Worm (Caenorhabditis elegans) whole organism, L4 larva: Measurements from ENCODE around the gene T05A12.3.

Experiments
- F49E8.2 ChIP-seq: sonication (generic microtip); optimal IDR thresholded peaks from 2 replicates; lab custom pipeline; 2016; ENCODE audit warnings: missing compliant biosample characterization, mild to moderate bottlenecking, missing genetic modification characterization, borderline replicate concordance
- ZK546.5 ChIP-seq, 2 experiments: sonication (generic microtip); optimal IDR thresholded peaks; 2 replicates each; lab custom pipeline; 2017; ENCODE audit warnings: missing biosample characterization in 2 of 2, missing genetic modification characterization in 2 of 2
- ceh-82 ChIP-seq: sonication (generic microtip); optimal IDR thresholded peaks from 2 replicates; lab custom pipeline; 2017; ENCODE audit warnings: missing biosample characterization, missing genetic modification characterization
- duxl-1 ChIP-seq: sonication (generic microtip); optimal IDR thresholded peaks from 2 replicates; lab custom pipeline; 2016; ENCODE audit warnings: mild to moderate bottlenecking, missing genetic modification characterization, moderate library complexity, missing compliant biosample characterization; ENCODE audit not compliant: poor library complexity
- fkh-10 ChIP-seq: fragments of 150-350 bp; optimal IDR thresholded peaks from 2 replicates; lab custom pipeline; 2014; ENCODE audit warnings: missing biosample characterization, missing genetic modification reagents, missing genetic modification characterization
- fos-1 ChIP-seq: fragments of 150-350 bp; optimal IDR thresholded peaks from 2 replicates; lab custom pipeline; 2014; ENCODE audit warnings: missing biosample characterization, missing genetic modification characterization
- lin-1 ChIP-seq: fragments of 200-800 bp; sonication (Bioruptor generic); IDR thresholded peaks from 2 replicates; pipeline ENCODE4 v1.3.6; 2022; ENCODE audit warnings: missing genetic modification reagents, missing genetic modification characterization, missing compliant biosample characterization
- lin-29 ChIP-seq: fragments of 200-800 bp; sonication (Bioruptor generic); IDR thresholded peaks from 2 replicates; pipeline ENCODE4 v1.3.6; 2022; ENCODE audit warnings: missing genetic modification reagents, missing genetic modification characterization, missing compliant biosample characterization
- mep-1 ChIP-seq: fragments of 150-350 bp; sonication (generic microtip); optimal IDR thresholded peaks from 3 replicates; lab custom pipeline; 2014; ENCODE audit warnings: missing biosample characterization, missing genetic modification characterization
- pha-4 ChIP-seq, 2 experiments: fragments of 150-350 bp in 1 of 2; fragments of 200-800 bp in 1 of 2; sonication (Bioruptor generic) in 1 of 2; IDR thresholded peaks in 1 of 2; optimal IDR thresholded peaks in 1 of 2; 2 replicates each; pipeline versions ENCODE4 v1.3.6 to Lab custom; 2014 to 2022; ENCODE audit warnings: missing genetic modification characterization in 2 of 2, missing genetic modification reagents in 2 of 2, missing biosample characterization in 1 of 2, missing compliant biosample characterization in 1 of 2
- ztf-7 ChIP-seq: fragments of 150-350 bp; optimal IDR thresholded peaks from 2 replicates; lab custom pipeline; 2014; ENCODE audit warnings: missing biosample characterization, missing genetic modification characterization

ce11 chrIV:6883342-6883741 lies 4.1 kb downstream of the T05A12.3 start, which contains the start of gene tre-2:
- TF ChIP-seq F49E8.2 (tag; lab: Kevin White, UChicago), result no peak
- TF ChIP-seq duxl-1, result no peak
- TF ChIP-seq lin-1 (GFP tag; lab: Robert Waterston, UW), result no peak
- TF ChIP-seq ztf-7 (tag; lab: Kevin White, UChicago), result no peak
- no peak for TF ChIP-seq ceh-82 (tag; lab: Kevin White, UChicago)
- TF ChIP-seq ZK546.5 (tag; optimal IDR thresholded peaks at IDR 0.05; lab: Kevin White, UChicago), result no peak
- no peak for TF ChIP-seq fkh-10 (GFP tag; lab: Kevin White, UChicago)
- no peak for TF ChIP-seq lin-29
- TF ChIP-seq fos-1 (tag; lab: Kevin White, UChicago), result no peak
- no peak for TF ChIP-seq pha-4 (GFP tag; IDR thresholded peaks at IDR 0.05; lab: Robert Waterston, UW)
- TF ChIP-seq pha-4 (tag; optimal IDR thresholded peaks at IDR 0.05; lab: Kevin White, UChicago), result no peak
- no peak for TF ChIP-seq mep-1 (tag; lab: Kevin White, UChicago)
